Worm (Caenorhabditis elegans): ENCODE measurements around the gene F17C11.11.

F17C11.11 gene

DNA sequence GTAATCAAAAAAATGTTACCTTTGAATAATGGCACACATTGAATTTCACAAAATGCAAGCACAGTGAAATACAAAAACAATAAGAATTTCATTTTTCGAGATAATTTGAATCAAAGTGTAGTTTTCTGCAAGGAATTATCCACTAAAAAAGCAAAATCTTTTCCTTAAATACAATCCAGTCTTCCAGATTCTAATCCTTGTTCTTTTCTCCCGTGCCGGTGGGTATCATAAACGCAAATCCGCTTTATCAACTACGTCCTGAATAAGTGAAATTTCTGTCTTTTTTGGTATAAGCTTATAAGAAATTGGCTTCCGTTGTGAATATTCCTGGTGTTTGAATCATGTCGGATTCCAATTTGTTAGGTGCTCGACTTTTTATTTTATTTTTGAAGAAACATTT is 50.5 kb downstream of the F17C11.11 start:
- TF ChIP-seq sem-2 (GFP tag; optimal IDR thresholded peaks at IDR 0.05) = no peak
- no peak for TF ChIP-seq ceh-83 (GFP tag; optimal IDR thresholded peaks at IDR 0.05)
- TF ChIP-seq sptf-1 (tag; optimal IDR thresholded peaks at IDR 0.05) = no peak
- no peak for TF ChIP-seq pha-4 (tag; optimal IDR thresholded peaks at IDR 0.05)
- TF ChIP-seq tbx-8 (GFP tag; optimal IDR thresholded peaks at IDR 0.05) = no peak
- TF ChIP-seq nhr-28 (tag; optimal IDR thresholded peaks at IDR 0.05) = no peak
- TF ChIP-seq nhr-237 (tag; optimal IDR thresholded peaks at IDR 0.05) = no peak
- no peak for TF ChIP-seq nhr-12 (tag; optimal IDR thresholded peaks at IDR 0.05)

All from whole organism, mixed stage, embryonic.